In genomic region chrII:4047839-4048440, ce11 we compare ENCODE assay signal across 3 worm cellular contexts.
TF ChIP-seq lines count a peak whose summit lies in the region.
"Not testable (repeated sequence)": the region's sequence is repeated elsewhere in the genome, so short reads cannot be mapped to it uniquely, and the experiment has no call there.

No protein-coding gene starts in this region.

TF ChIP-seq in whole organism, L1 larva, 84 proteins besides CTCF, POLR2A, EP300 and RAD21 (continued from another document):
- peak; percentile 83 for TF ChIP-seq nhr-71 (tag; optimal IDR thresholded peaks at IDR 0.05; lab: Kevin White, UChicago)
- TF ChIP-seq unc-98 (GFP tag; IDR thresholded peaks at IDR 0.05; lab: Robert Waterston, UW) = peak; percentile 89
- TF ChIP-seq efl-1 (optimal IDR thresholded peaks at IDR 0.05; lab: Kevin White, UChicago) = peak; percentile 46 to 47
- peak; percentile 22 to 92 for TF ChIP-seq efl-1 (GFP tag; optimal IDR thresholded peaks at IDR 0.05 in 1 of 2; lab: Kevin White, UChicago)
- peak; percentile 66 for TF ChIP-seq lir-3 (tag; optimal IDR thresholded peaks at IDR 0.05; lab: Kevin White, UChicago; ENCODE audit: poor library complexity)
- peak; percentile 14 to 31 (median 24) for TF ChIP-seq dpl-1 (GFP tag; optimal IDR thresholded peaks at IDR 0.05; lab: Kevin White, UChicago)
- peak; percentile 1 for TF ChIP-seq sox-4 (tag; optimal IDR thresholded peaks at IDR 0.05; lab: Kevin White, UChicago)
- TF ChIP-seq F16B12.6 (tag; optimal IDR thresholded peaks at IDR 0.05; lab: Kevin White, UChicago) = peak; percentile 40
- peak; percentile 52 for TF ChIP-seq swsn-7 (tag; optimal IDR thresholded peaks at IDR 0.05; lab: Kevin White, UChicago)
- TF ChIP-seq ztf-11 (tag; optimal IDR thresholded peaks at IDR 0.05; lab: Kevin White, UChicago) = peak in 1 of 2 experiments; percentile 62
- TF ChIP-seq ets-5 (GFP tag; IDR thresholded peaks at IDR 0.05; lab: Robert Waterston, UW) = 0 out of 2 replicates have a peak, but pooled peaks have one; percentile 57
- peak; percentile 33 for TF ChIP-seq dsc-1 (tag; optimal IDR thresholded peaks at IDR 0.05; lab: Kevin White, UChicago)
- TF ChIP-seq xbp-1 (tag; optimal IDR thresholded peaks at IDR 0.05; lab: Kevin White, UChicago) = peak; percentile 68
- peak; percentile 64 for TF ChIP-seq snu-23 (GFP tag; optimal IDR thresholded peaks at IDR 0.05; lab: Kevin White, UChicago)
- TF ChIP-seq nhr-90 (tag; optimal IDR thresholded peaks at IDR 0.05; lab: Kevin White, UChicago; ENCODE audit: poor library complexity) = peak; percentile 76
- TF ChIP-seq lin-14 (GFP tag; optimal IDR thresholded peaks at IDR 0.05; lab: Kevin White, UChicago) = peak; percentile 69
- TF ChIP-seq nhr-19 (GFP tag; conservative IDR thresholded peaks at IDR 0.05; lab: Robert Waterston, UW) = peak; percentile 99
- TF ChIP-seq C04F5.9 (tag; optimal IDR thresholded peaks at IDR 0.05; lab: Kevin White, UChicago) = peak; percentile 62
- peak; percentile 63 for TF ChIP-seq elt-2 (tag; optimal IDR thresholded peaks at IDR 0.05; lab: Kevin White, UChicago)
- TF ChIP-seq mab-9 (GFP tag; IDR thresholded peaks at IDR 0.05; lab: Robert Waterston, UW) = peak; percentile 96
- peak; percentile 82 for TF ChIP-seq nhr-47 (tag; optimal IDR thresholded peaks at IDR 0.05; lab: Kevin White, UChicago)
- peak; percentile 52 for TF ChIP-seq irx-1 (tag; optimal IDR thresholded peaks at IDR 0.05; lab: Kevin White, UChicago)
- TF ChIP-seq rnt-1 (tag; optimal IDR thresholded peaks at IDR 0.05; lab: Kevin White, UChicago) = peak; percentile 39
- TF ChIP-seq fkh-8 (tag; optimal IDR thresholded peaks at IDR 0.05; lab: Kevin White, UChicago) = peak; percentile 32
- TF ChIP-seq nhr-20 (tag; optimal IDR thresholded peaks at IDR 0.05; lab: Kevin White, UChicago) = peak; percentile 74
- peak; percentile 97 for TF ChIP-seq isw-1 (GFP tag; IDR thresholded peaks at IDR 0.05; lab: Robert Waterston, UW)

TF ChIP-seq in whole organism, L4 larva, 104 proteins besides CTCF, POLR2A, EP300 and RAD21 (continued from another document):
- peak; percentile 94 for TF ChIP-seq arid-1 (GFP tag; conservative IDR thresholded peaks at IDR 0.05; lab: Robert Waterston, UW)
- TF ChIP-seq madf-5 (GFP tag; IDR thresholded peaks at IDR 0.05; lab: Robert Waterston, UW) = peak; percentile 90 to 98; a peak in 3 of 4 replicates
- TF ChIP-seq T20F7.1 (GFP tag; optimal IDR thresholded peaks at IDR 0.05; lab: Kevin White, UChicago) = peak; percentile 84
- peak; percentile 48 to 74 for TF ChIP-seq lsy-2 (tag; optimal IDR thresholded peaks at IDR 0.05; lab: Kevin White, UChicago)
- TF ChIP-seq mxl-2 (GFP tag; conservative IDR thresholded peaks at IDR 0.05; lab: Robert Waterston, UW) = peak; percentile 92
- TF ChIP-seq nhr-41 (GFP tag; IDR thresholded peaks at IDR 0.05; lab: Robert Waterston, UW) = peak; percentile 98
- TF ChIP-seq lim-7 (GFP tag; IDR thresholded peaks at IDR 0.05; lab: Robert Waterston, UW) = peak; percentile 69
- TF ChIP-seq daf-8 (GFP tag; IDR thresholded peaks at IDR 0.05; lab: Robert Waterston, UW) = peak; percentile 75; the same call in 1 of the 2 replicates
- TF ChIP-seq F10B5.3 (tag; optimal IDR thresholded peaks at IDR 0.05; lab: Kevin White, UChicago) = peak; percentile 36
- TF ChIP-seq saeg-2 (GFP tag; IDR thresholded peaks at IDR 0.05; lab: Robert Waterston, UW) = peak; percentile 96
- TF ChIP-seq rbr-2 (tag; optimal IDR thresholded peaks at IDR 0.05; lab: Kevin White, UChicago) = peak; percentile 83
- peak; percentile 95 for TF ChIP-seq ceh-44 (GFP tag; IDR thresholded peaks at IDR 0.05; lab: Robert Waterston, UW)
- TF ChIP-seq mxl-3 (GFP tag; optimal IDR thresholded peaks at IDR 0.05; lab: Kevin White, UChicago) = peak; percentile 53
- TF ChIP-seq nhr-42 (GFP tag; IDR thresholded peaks at IDR 0.05; lab: Robert Waterston, UW) = peak; percentile 99
- TF ChIP-seq mdt-29 (GFP tag; IDR thresholded peaks at IDR 0.05; lab: Robert Waterston, UW) = peak; percentile 98
- peak; percentile 86 for TF ChIP-seq mes-2 (tag; optimal IDR thresholded peaks at IDR 0.05; lab: Kevin White, UChicago; ENCODE audit: poor library complexity, severe bottlenecking)
- TF ChIP-seq Y105C5A.15 (GFP tag; IDR thresholded peaks at IDR 0.05; lab: Robert Waterston, UW) = peak; percentile 72
- TF ChIP-seq lin-38 (GFP tag; IDR thresholded peaks at IDR 0.05; lab: Robert Waterston, UW) = peak; percentile 98
- peak; percentile 35 for TF ChIP-seq dpl-1 (GFP tag; optimal IDR thresholded peaks at IDR 0.05; lab: Kevin White, UChicago)
- TF ChIP-seq unc-130 (GFP tag; optimal IDR thresholded peaks at IDR 0.05; lab: Kevin White, UChicago) = peak; percentile 35
- TF ChIP-seq spr-1 (tag; optimal IDR thresholded peaks at IDR 0.05; lab: Kevin White, UChicago) = peak; percentile 68
- peak; percentile 28 for TF ChIP-seq mep-1 (tag; optimal IDR thresholded peaks at IDR 0.05; lab: Kevin White, UChicago)
- peak; percentile 100 for TF ChIP-seq tra-1 (GFP tag; IDR thresholded peaks at IDR 0.05; lab: Robert Waterston, UW)
- TF ChIP-seq madf-9 (GFP tag; conservative IDR thresholded peaks at IDR 0.05; lab: Robert Waterston, UW) = peak; percentile 98
- TF ChIP-seq dmd-8 (GFP tag; IDR thresholded peaks at IDR 0.05; lab: Robert Waterston, UW) = peak; percentile 75; the same call in 1 of the 2 replicates
- TF ChIP-seq nhr-102 (tag; optimal IDR thresholded peaks at IDR 0.05; lab: Kevin White, UChicago) = peak; percentile 91
- TF ChIP-seq zfp-2 (tag; optimal IDR thresholded peaks at IDR 0.05; lab: Kevin White, UChicago) = peak; percentile 45
- TF ChIP-seq vab-7 (GFP tag; IDR thresholded peaks at IDR 0.05; lab: Robert Waterston, UW) = peak; percentile 97
- peak; percentile 100 for TF ChIP-seq zfp-3 (GFP tag; conservative IDR thresholded peaks at IDR 0.05; lab: Robert Waterston, UW)
- peak in 1 of 2 experiments; percentile 25 for TF ChIP-seq hif-1 (tag; optimal IDR thresholded peaks at IDR 0.05; lab: Kevin White, UChicago)
- TF ChIP-seq dmd-9 (GFP tag; IDR thresholded peaks at IDR 0.05; lab: Robert Waterston, UW) = peak; percentile 100
- peak; percentile 98 for TF ChIP-seq pha-4 (GFP tag; IDR thresholded peaks at IDR 0.05; lab: Robert Waterston, UW)
- TF ChIP-seq pha-4 (tag; optimal IDR thresholded peaks at IDR 0.05; lab: Kevin White, UChicago) = not testable (repeated sequence)
- TF ChIP-seq F49E8.2 (tag; optimal IDR thresholded peaks at IDR 0.05; lab: Kevin White, UChicago; ENCODE audit: borderline replicate concordance) = peak; percentile 24
- peak; percentile 98 for TF ChIP-seq D1046.2 (GFP tag; IDR thresholded peaks at IDR 0.05; lab: Robert Waterston, UW)
- TF ChIP-seq dmd-6 (GFP tag; IDR thresholded peaks at IDR 0.05; lab: Robert Waterston, UW) = peak; percentile 99
- peak; percentile 93 for TF ChIP-seq egl-43 (GFP tag; IDR thresholded peaks at IDR 0.05; lab: Robert Waterston, UW)
- peak; percentile 89 for TF ChIP-seq F44E2.7 (GFP tag; IDR thresholded peaks at IDR 0.05; lab: Robert Waterston, UW)
- TF ChIP-seq ceh-20 (GFP tag; IDR thresholded peaks at IDR 0.05; lab: Robert Waterston, UW) = peak; percentile 100
- TF ChIP-seq lin-1 (GFP tag; IDR thresholded peaks at IDR 0.05; lab: Robert Waterston, UW) = peak; percentile 97
- peak; percentile 65 for TF ChIP-seq hlh-11 (tag; optimal IDR thresholded peaks at IDR 0.05; lab: Kevin White, UChicago)
- TF ChIP-seq ctbp-1 (GFP tag; IDR thresholded peaks at IDR 0.05; lab: Robert Waterston, UW) = peak; percentile 93
- peak; percentile 99 for TF ChIP-seq lin-29 (GFP tag; IDR thresholded peaks at IDR 0.05; lab: Robert Waterston, UW)
TF ChIP-seq in whole organism, L4 larva: peak in this region for 55; not testable (repeated sequence) for 49.

TF ChIP-seq in whole organism, young adult, 124 proteins besides CTCF, POLR2A, EP300 and RAD21 (continued from another document):
- TF ChIP-seq nhr-80 (tag; optimal IDR thresholded peaks at IDR 0.05; lab: Kevin White, UChicago) = peak; percentile 38
- TF ChIP-seq ceh-40 (GFP tag; IDR thresholded peaks at IDR 0.05; lab: Robert Waterston, UW) = peak; percentile 76; the same call in 1 of the 2 replicates
- peak; percentile 92 for TF ChIP-seq Y67H2A.10 (GFP tag; conservative IDR thresholded peaks at IDR 0.05; lab: Robert Waterston, UW)
- TF ChIP-seq tlf-1 (GFP tag; optimal IDR thresholded peaks at IDR 0.05; lab: Kevin White, UChicago) = peak; percentile 82
- peak; percentile 55 for TF ChIP-seq ztf-26 (tag; optimal IDR thresholded peaks at IDR 0.05; lab: Kevin White, UChicago)
- peak; percentile 90 for TF ChIP-seq hsf-1 (GFP tag; IDR thresholded peaks at IDR 0.05; lab: Robert Waterston, UW)
- TF ChIP-seq repo-1 (tag; optimal IDR thresholded peaks at IDR 0.05; lab: Kevin White, UChicago) = peak; percentile 37
- TF ChIP-seq lsl-1 (GFP tag; optimal IDR thresholded peaks at IDR 0.05; lab: Kevin White, UChicago) = peak; percentile 69
- peak; percentile 98 for TF ChIP-seq ztf-6 (GFP tag; IDR thresholded peaks at IDR 0.05; lab: Robert Waterston, UW)
- peak; percentile 98 for TF ChIP-seq lag-1 (GFP tag; IDR thresholded peaks at IDR 0.05; lab: Robert Waterston, UW)
- TF ChIP-seq nfyb-1 (GFP tag; IDR thresholded peaks at IDR 0.05; lab: Robert Waterston, UW) = peak; percentile 99
- TF ChIP-seq madf-3 (GFP tag; IDR thresholded peaks at IDR 0.05; lab: Robert Waterston, UW) = peak; percentile 98
- peak; percentile 94 for TF ChIP-seq cebp-1 (GFP tag; IDR thresholded peaks at IDR 0.05; lab: Robert Waterston, UW)
- TF ChIP-seq cebp-1 (tag; optimal IDR thresholded peaks at IDR 0.05; lab: Kevin White, UChicago) = peak; percentile 72
- TF ChIP-seq unc-130 (GFP tag; optimal IDR thresholded peaks at IDR 0.05; lab: Kevin White, UChicago) = peak; percentile 41
- TF ChIP-seq attf-6 (GFP tag; IDR thresholded peaks at IDR 0.05; lab: Robert Waterston, UW) = peak; percentile 87
- peak; percentile 93 for TF ChIP-seq sea-2 (GFP tag; IDR thresholded peaks at IDR 0.05; lab: Robert Waterston, UW)
- TF ChIP-seq let-526 (GFP tag; IDR thresholded peaks at IDR 0.05; lab: Robert Waterston, UW) = peak; percentile 99
- peak; percentile 35 for TF ChIP-seq athp-1 (tag; optimal IDR thresholded peaks at IDR 0.05; lab: Kevin White, UChicago)
- 0 out of 2 replicates have a peak, but pooled peaks have one; percentile 59 for TF ChIP-seq aptf-3 (GFP tag; IDR thresholded peaks at IDR 0.05; lab: Robert Waterston, UW)
- TF ChIP-seq hmg-20 (GFP tag; IDR thresholded peaks at IDR 0.05; lab: Robert Waterston, UW) = peak; percentile 94
- peak; percentile 98 for TF ChIP-seq ekl-4 (GFP tag; IDR thresholded peaks at IDR 0.05; lab: Robert Waterston, UW)
- peak; percentile 99 for TF ChIP-seq pbrm-1 (GFP tag; IDR thresholded peaks at IDR 0.05; lab: Robert Waterston, UW)
- TF ChIP-seq C17E4.6 (GFP tag; IDR thresholded peaks at IDR 0.05; lab: Robert Waterston, UW) = peak; percentile 97
- TF ChIP-seq bed-1 (GFP tag; IDR thresholded peaks at IDR 0.05; lab: Robert Waterston, UW) = peak; percentile 96
- TF ChIP-seq Y53F4B.3 (GFP tag; IDR thresholded peaks at IDR 0.05; lab: Robert Waterston, UW) = peak; percentile 73
- TF ChIP-seq cebp-2 (GFP tag; IDR thresholded peaks at IDR 0.05; lab: Robert Waterston, UW) = peak; percentile 96
- peak; percentile 100 for TF ChIP-seq Y53G8AR.9 (GFP tag; conservative IDR thresholded peaks at IDR 0.05; lab: Robert Waterston, UW)
- peak; percentile 95 for TF ChIP-seq F33H1.4 (GFP tag; IDR thresholded peaks at IDR 0.05; lab: Robert Waterston, UW)
- peak; percentile 97 for TF ChIP-seq ztf-28 (GFP tag; IDR thresholded peaks at IDR 0.05; lab: Robert Waterston, UW)
- peak; percentile 89 for TF ChIP-seq attf-3 (GFP tag; conservative IDR thresholded peaks at IDR 0.05; lab: Robert Waterston, UW)
- peak; percentile 92 for TF ChIP-seq D2030.7 (GFP tag; IDR thresholded peaks at IDR 0.05; lab: Robert Waterston, UW)
